Fruit fly (Drosophila melanogaster) whole organism: ENCODE results near the gene CG32373.

ENCODE experiments used
- CG8478 ChIP-seq: fragments of >200 bp; optimal IDR thresholded peaks from 2 replicates; lab custom pipeline; 2018; ENCODE audit warnings: inconsistent platforms
- Dll ChIP-seq: fragments of >200 bp; optimal IDR thresholded peaks from 2 replicates; lab custom pipeline; 2017
- EcR ChIP-seq, 2 experiments: fragments of >200 bp; optimal IDR thresholded peaks; 2 replicates each; lab custom pipeline; 2017; ENCODE audit warnings: missing biosample characterization in 2 of 2, missing genetic modification characterization in 2 of 2, missing genetic modification reagents in 2 of 2
- pan ChIP-seq: fragments of >200 bp; optimal IDR thresholded peaks from 2 replicates; lab custom pipeline; 2017
- psq ChIP-seq: fragments of >200 bp; optimal IDR thresholded peaks from 2 replicates; lab custom pipeline; 2017
- usp ChIP-seq: fragments of >200 bp; optimal IDR thresholded peaks from 2 replicates; lab custom pipeline; 2017; ENCODE audit warnings: missing biosample characterization, missing genetic modification characterization, mixed read lengths

Gene CG32373

dm6 chr3L:7633619-7634018 is 16.7 kb upstream of the CG32373 start:
- TF ChIP-seq Dll (no peak), CG8478 (lab: Kevin White, UChicago) (no peak), EcR (GFP tag; optimal IDR thresholded peaks at IDR 0.05; lab: Kevin White, UChicago) (no peak), psq (lab: Kevin White, UChicago) (no peak), usp (GFP tag; lab: Kevin White, UChicago) (no peak), pan (lab: Kevin White, UChicago) (no peak)

dm6 chr3L:7634743-7635469 is 15.4 kb upstream of the CG32373 start:
- TF ChIP-seq Dll (no peak), psq (lab: Kevin White, UChicago) (no peak), pan (lab: Kevin White, UChicago) (no peak), CG8478 (lab: Kevin White, UChicago) (no peak), usp (GFP tag; lab: Kevin White, UChicago) (no peak), EcR (GFP tag; optimal IDR thresholded peaks at IDR 0.05; lab: Kevin White, UChicago) (no peak)

dm6 chr3L:7639533-7639932 is 10.8 kb upstream of the CG32373 start:
- TF ChIP-seq Dll, result no peak
- TF ChIP-seq pan (lab: Kevin White, UChicago), result no peak
- TF ChIP-seq CG8478 (lab: Kevin White, UChicago), result no peak
- no peak for TF ChIP-seq EcR (GFP tag; optimal IDR thresholded peaks at IDR 0.05; lab: Kevin White, UChicago)

dm6 chr3L:7640297-7640696 is 10.1 kb upstream of the CG32373 start, which contains the start of gene Urm1:
Gene Urm1, minus strand, starts transcription at chr3L:7640446.
- TF ChIP-seq pan (lab: Kevin White, UChicago), result no peak
- TF ChIP-seq Dll, result no peak
- no peak for TF ChIP-seq EcR (GFP tag; optimal IDR thresholded peaks at IDR 0.05; lab: Kevin White, UChicago)
- no peak for TF ChIP-seq psq (lab: Kevin White, UChicago)
- no peak for TF ChIP-seq CG8478 (lab: Kevin White, UChicago)
- no peak for TF ChIP-seq usp (GFP tag; lab: Kevin White, UChicago)

dm6 chr3L:7641467-7641866 is 8.9 kb upstream of the CG32373 start, which contains the start of gene CG7506:
Gene CG7506, minus strand, starts transcription at chr3L:7641648.
- TF ChIP-seq EcR (GFP tag; optimal IDR thresholded peaks at IDR 0.05; lab: Kevin White, UChicago), result no peak
- no peak for TF ChIP-seq Dll
- no peak for TF ChIP-seq pan (lab: Kevin White, UChicago)
- no peak for TF ChIP-seq usp (GFP tag; lab: Kevin White, UChicago)

dm6 chr3L:7643562-7643961 is 6.8 kb upstream of the CG32373 start:
- TF ChIP-seq psq (lab: Kevin White, UChicago) (no peak), pan (lab: Kevin White, UChicago) (no peak), CG8478 (lab: Kevin White, UChicago) (no peak), Dll (no peak), EcR (GFP tag; optimal IDR thresholded peaks at IDR 0.05; lab: Kevin White, UChicago) (no peak)

- TF ChIP-seq usp (GFP tag; lab: Kevin White, UChicago) (no peak), Dll (no peak), EcR (GFP tag; optimal IDR thresholded peaks at IDR 0.05; lab: Kevin White, UChicago) (no peak), CG8478 (lab: Kevin White, UChicago) (no peak)
These were observed 620 bp downstream of the CG32373 start, which contains the start of gene PGRP-SD for dm6 chr3L:7650968-7651367. Gene PGRP-SD, plus strand, starts transcription at chr3L:7651180.

dm6 chr3L:7654048-7654961 is 4.0 kb downstream of the CG32373 start, which contains the start of gene CG7492:
Gene CG7492, minus strand, starts transcription at chr3L:7654752.
- TF ChIP-seq usp (GFP tag; lab: Kevin White, UChicago) (no peak), pan (lab: Kevin White, UChicago) (no peak), Dll (no peak), psq (lab: Kevin White, UChicago) (no peak), CG8478 (lab: Kevin White, UChicago) (no peak), EcR (GFP tag; optimal IDR thresholded peaks at IDR 0.05; lab: Kevin White, UChicago) (no peak)

dm6 chr3L:7695554-7695953 is 45.2 kb downstream of the CG32373 start, which contains the start of gene CG44195:
Gene CG44195, minus strand, starts transcription at chr3L:7695654.
- no peak for TF ChIP-seq pan (lab: Kevin White, UChicago)

- no peak for TF ChIP-seq pan (lab: Kevin White, UChicago)
These were observed 63.0 kb downstream of the CG32373 start for dm6 chr3L:7713378-7713777.

dm6 chr3L:7714301-7714946 is 64.1 kb downstream of the CG32373 start:
- TF ChIP-seq Dll, result no peak
- no peak for TF ChIP-seq CG8478 (lab: Kevin White, UChicago)
- TF ChIP-seq pan (lab: Kevin White, UChicago), result no peak
- TF ChIP-seq psq (lab: Kevin White, UChicago), result no peak
- TF ChIP-seq usp (GFP tag; lab: Kevin White, UChicago), result no peak
- no peak for TF ChIP-seq EcR (GFP tag; optimal IDR thresholded peaks at IDR 0.05; lab: Kevin White, UChicago)
